Worm (Caenorhabditis elegans): Measurements from ENCODE around the gene Y60A9A.1.

DNA sequence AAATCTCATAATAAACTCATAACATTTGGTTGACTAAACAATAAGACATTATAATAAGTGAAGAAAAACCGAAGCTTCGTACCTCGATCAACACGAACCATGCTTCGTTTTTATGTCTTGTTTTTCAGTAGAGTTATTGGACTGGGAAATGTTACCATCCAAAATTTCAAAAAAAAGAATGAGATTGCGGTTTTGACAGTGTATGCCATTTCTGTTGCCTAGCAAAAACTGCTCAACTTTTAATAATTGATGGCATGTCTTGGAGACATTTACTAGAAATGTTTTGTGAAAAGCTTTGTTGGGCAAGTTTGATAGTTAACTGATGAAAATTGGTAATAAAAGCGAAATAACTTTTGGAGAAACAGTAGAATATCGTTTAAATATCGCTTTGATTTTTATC is 18.2 kb upstream of the Y60A9A.1 start, which contains the start of gene Y60A9.1:
- TF ChIP-seq lsy-2 (tag; optimal IDR thresholded peaks at IDR 0.05) (no peak), mab-5 (tag; optimal IDR thresholded peaks at IDR 0.05) (no peak), pha-4 (tag; optimal IDR thresholded peaks at IDR 0.05) (no peak), snpc-4 (tag; optimal IDR thresholded peaks at IDR 0.05) (no peak), hlh-1 (tag; optimal IDR thresholded peaks at IDR 0.05) (no peak), ztf-11 (tag; optimal IDR thresholded peaks at IDR 0.05) (no peak), blmp-1 (tag; optimal IDR thresholded peaks at IDR 0.05) (no peak), lin-13 (tag; optimal IDR thresholded peaks at IDR 0.05) (no peak), nhr-76 (tag; optimal IDR thresholded peaks at IDR 0.05) (no peak), elt-1 (tag; optimal IDR thresholded peaks at IDR 0.05; ENCODE audit: borderline replicate concordance, insufficient read depth) (no peak), unc-39 (tag; optimal IDR thresholded peaks at IDR 0.05) (no peak), mep-1 (tag; optimal IDR thresholded peaks at IDR 0.05) (no peak), nhr-12 (tag; optimal IDR thresholded peaks at IDR 0.05) (no peak)
